Worm (Caenorhabditis elegans) whole organism, mixed stage, embryonic: ENCODE results near the gene nas-21.

ENCODE experiments used
- M03D4.4 ChIP-seq: sonication (generic microtip); optimal IDR thresholded peaks from 2 replicates; lab custom pipeline; 2017; ENCODE audit warnings: mild to moderate bottlenecking, missing genetic modification characterization, missing compliant biosample characterization
- bed-3 ChIP-seq: fragments of 200-800 bp; sonication (Bioruptor generic); optimal IDR thresholded peaks from 3 replicates; lab custom pipeline; 2018; ENCODE audit warnings: mild to moderate bottlenecking, missing genetic modification characterization, moderate library complexity, missing compliant biosample characterization
- blmp-1 ChIP-seq: fragments of 150-350 bp; optimal IDR thresholded peaks from 2 replicates; lab custom pipeline; 2014; ENCODE audit warnings: missing biosample characterization, missing genetic modification characterization
- ceh-39 ChIP-seq: fragments of 150-350 bp; optimal IDR thresholded peaks from 2 replicates; lab custom pipeline; 2014; ENCODE audit warnings: missing biosample characterization, missing genetic modification characterization
- ceh-43 ChIP-seq: fragments of 200-800 bp; sonication (Bioruptor generic); optimal IDR thresholded peaks from 2 replicates; lab custom pipeline; 2018; ENCODE audit warnings: mild to moderate bottlenecking, missing genetic modification characterization, moderate library complexity, missing compliant biosample characterization
- ceh-83 ChIP-seq: fragments of 200-800 bp; sonication (Bioruptor generic); optimal IDR thresholded peaks from 2 replicates; lab custom pipeline; 2018; ENCODE audit warnings: mild to moderate bottlenecking, missing genetic modification characterization, missing compliant biosample characterization
- cnd-1 ChIP-seq: fragments of 200-800 bp; sonication (Bioruptor generic); optimal IDR thresholded peaks from 2 replicates; lab custom pipeline; 2018; ENCODE audit warnings: mild to moderate bottlenecking, missing genetic modification characterization, missing compliant biosample characterization
- drap-1 ChIP-seq: fragments of 200-800 bp; sonication (Bioruptor generic); optimal IDR thresholded peaks from 3 replicates; lab custom pipeline; 2018; ENCODE audit warnings: mild to moderate bottlenecking, missing genetic modification characterization, missing compliant biosample characterization
- elt-1 ChIP-seq: sonication (generic microtip); optimal IDR thresholded peaks from 2 replicates; lab custom pipeline; 2017; ENCODE audit warnings: missing genetic modification characterization, mild to moderate bottlenecking, missing compliant biosample characterization, antibody characterized with exemption, moderate library complexity, borderline replicate concordance; ENCODE audit not compliant: insufficient read depth
- elt-3 ChIP-seq: fragments of 150-350 bp; optimal IDR thresholded peaks from 2 replicates; lab custom pipeline; 2014; ENCODE audit warnings: missing biosample characterization, missing genetic modification characterization
- flh-1 ChIP-seq: fragments of 200-800 bp; sonication (Bioruptor generic); optimal IDR thresholded peaks from 2 replicates; lab custom pipeline; 2018; ENCODE audit warnings: mild to moderate bottlenecking, missing genetic modification characterization, moderate library complexity, missing compliant biosample characterization
- ham-2 ChIP-seq: fragments of 200-800 bp; sonication (Bioruptor generic); optimal IDR thresholded peaks from 2 replicates; lab custom pipeline; 2018; ENCODE audit warnings: mild to moderate bottlenecking, missing genetic modification characterization, missing compliant biosample characterization
- hlh-1 ChIP-seq: fragments of 150-350 bp; optimal IDR thresholded peaks from 2 replicates; lab custom pipeline; 2014; ENCODE audit warnings: missing biosample characterization, missing genetic modification reagents, missing genetic modification characterization
- lin-13 ChIP-seq: fragments of 150-350 bp; optimal IDR thresholded peaks from 2 replicates; lab custom pipeline; 2014; ENCODE audit warnings: missing biosample characterization, missing genetic modification characterization
- lin-32 ChIP-seq: fragments of 200-800 bp; sonication (Bioruptor generic); optimal IDR thresholded peaks from 2 replicates; lab custom pipeline; 2018; ENCODE audit warnings: mild to moderate bottlenecking, missing genetic modification characterization, missing compliant biosample characterization
- lsy-2 ChIP-seq: fragments of 150-350 bp; optimal IDR thresholded peaks from 2 replicates; lab custom pipeline; 2014; ENCODE audit warnings: missing biosample characterization, missing genetic modification characterization
- mab-5 ChIP-seq: fragments of 150-350 bp; optimal IDR thresholded peaks from 2 replicates; lab custom pipeline; 2014; ENCODE audit warnings: missing biosample characterization, missing genetic modification characterization
- mep-1 ChIP-seq: fragments of 150-350 bp; optimal IDR thresholded peaks from 2 replicates; lab custom pipeline; 2017; ENCODE audit warnings: missing biosample characterization, missing genetic modification reagents, missing genetic modification characterization, inconsistent platforms
- mls-2 ChIP-seq: sonication (generic microtip); optimal IDR thresholded peaks from 2 replicates; lab custom pipeline; 2016; ENCODE audit warnings: mild to moderate bottlenecking, missing genetic modification characterization, moderate library complexity, missing compliant biosample characterization
- nhr-2 ChIP-seq: fragments of 150-350 bp; optimal IDR thresholded peaks from 2 replicates; lab custom pipeline; 2014; ENCODE audit warnings: missing biosample characterization, missing genetic modification characterization
- nhr-237 ChIP-seq: fragments of 150-350 bp; optimal IDR thresholded peaks from 2 replicates; lab custom pipeline; 2014; ENCODE audit warnings: missing biosample characterization, missing genetic modification characterization
- nhr-28 ChIP-seq: fragments of 150-350 bp; optimal IDR thresholded peaks from 2 replicates; lab custom pipeline; 2014; ENCODE audit warnings: missing biosample characterization, missing genetic modification characterization
- nhr-76 ChIP-seq: sonication (generic microtip); optimal IDR thresholded peaks from 2 replicates; lab custom pipeline; 2017; ENCODE audit warnings: missing biosample characterization, missing genetic modification characterization
- pha-4 ChIP-seq: fragments of 150-350 bp; optimal IDR thresholded peaks from 2 replicates; lab custom pipeline; 2018; ENCODE audit warnings: missing biosample characterization, missing genetic modification reagents, missing genetic modification characterization
- sem-2 ChIP-seq: fragments of 200-800 bp; sonication (Bioruptor generic); optimal IDR thresholded peaks from 2 replicates; lab custom pipeline; 2018; ENCODE audit warnings: mild to moderate bottlenecking, missing genetic modification characterization, missing compliant biosample characterization
- snpc-4 ChIP-seq: fragments of 150-350 bp; optimal IDR thresholded peaks from 2 replicates; lab custom pipeline; 2014; ENCODE audit warnings: missing biosample characterization, missing genetic modification characterization
- sptf-1 ChIP-seq: sonication (generic microtip); optimal IDR thresholded peaks from 2 replicates; lab custom pipeline; 2017; ENCODE audit warnings: mild to moderate bottlenecking, missing genetic modification characterization, moderate library complexity, missing compliant biosample characterization
- tbx-8 ChIP-seq: fragments of 200-800 bp; sonication (Bioruptor generic); optimal IDR thresholded peaks from 2 replicates; lab custom pipeline; 2018; ENCODE audit warnings: mild to moderate bottlenecking, missing genetic modification characterization, moderate library complexity, missing compliant biosample characterization
- unc-120 ChIP-seq: sonication (generic microtip); optimal IDR thresholded peaks from 2 replicates; lab custom pipeline; 2017; ENCODE audit warnings: missing genetic modification characterization, missing compliant biosample characterization; ENCODE audit not compliant: poor library complexity, severe bottlenecking
- unc-39 ChIP-seq: fragments of 150-350 bp; optimal IDR thresholded peaks from 2 replicates; lab custom pipeline; 2014; ENCODE audit warnings: missing biosample characterization, missing genetic modification characterization
- unc-62 ChIP-seq: fragments of 150-350 bp; optimal IDR thresholded peaks from 2 replicates; lab custom pipeline; 2014; ENCODE audit warnings: missing biosample characterization, missing genetic modification reagents, missing genetic modification characterization
- zip-8 ChIP-seq: fragments of 150-350 bp; optimal IDR thresholded peaks from 2 replicates; lab custom pipeline; 2014; ENCODE audit warnings: missing biosample characterization, missing genetic modification characterization
- ztf-11 ChIP-seq: fragments of 150-350 bp; optimal IDR thresholded peaks from 2 replicates; lab custom pipeline; 2014; ENCODE audit warnings: missing biosample characterization, missing genetic modification characterization

The nas-21 gene

DNA sequence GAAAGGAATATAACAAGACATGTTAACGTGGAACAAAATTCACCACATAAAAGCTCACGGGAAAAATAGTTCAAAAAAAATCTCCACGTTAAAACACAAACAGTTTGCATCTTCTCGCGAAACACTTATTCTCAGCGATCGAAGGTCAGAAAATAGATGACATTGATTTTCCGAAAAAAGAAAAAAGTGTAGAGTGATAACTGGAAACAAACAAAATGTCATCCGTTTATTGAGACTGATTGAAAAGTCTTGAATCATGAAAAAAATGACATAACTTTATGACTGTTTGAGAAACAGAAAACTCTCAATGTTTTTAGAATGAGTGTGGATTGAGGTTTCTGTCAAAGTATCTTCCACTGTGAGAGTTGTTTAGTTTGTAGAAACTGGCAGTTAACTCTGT, 45.4 kb downstream of the nas-21 start, which contains the start of gene C55A6.4:
Gene C55A6.4, minus strand, starts transcription at position 101 of the 400 bp plus-strand sequence.
- TF ChIP-seq nhr-237 (tag; lab: Kevin White, UChicago): no peak
- no peak for TF ChIP-seq tbx-8 (GFP tag; lab: Kevin White, UChicago)
- no peak for TF ChIP-seq elt-1 (tag; lab: Kevin White, UChicago)
- no peak for TF ChIP-seq zip-8
- TF ChIP-seq cnd-1 (tag; lab: Kevin White, UChicago): no peak
- no peak for TF ChIP-seq nhr-28
- TF ChIP-seq snpc-4 (tag; lab: Kevin White, UChicago): no peak
- no peak for TF ChIP-seq sem-2 (GFP tag; lab: Kevin White, UChicago)
- TF ChIP-seq ztf-11 (tag; lab: Kevin White, UChicago): no peak
- TF ChIP-seq lin-32 (GFP tag; lab: Kevin White, UChicago): no peak
- TF ChIP-seq unc-39 (tag; lab: Kevin White, UChicago): no peak
- TF ChIP-seq ceh-43 (GFP tag; lab: Kevin White, UChicago): no peak
- no peak for TF ChIP-seq nhr-76 (tag; lab: Kevin White, UChicago)
- no peak for TF ChIP-seq ham-2 (GFP tag; lab: Kevin White, UChicago)

ce11 chrV:11520215-11520614, 47.9 kb downstream of the nas-21 start, which contains the start of the genes C55A6.11 and C55A6.7:
Gene C55A6.11 (plus strand): TSS chrV:11520515.
Gene C55A6.7 (minus strand): TSS chrV:11520530.
- TF ChIP-seq blmp-1 (tag; lab: Kevin White, UChicago) (no peak), cnd-1 (tag; lab: Kevin White, UChicago) (no peak), ham-2 (GFP tag; lab: Kevin White, UChicago) (no peak), sptf-1 (tag; lab: Kevin White, UChicago) (no peak), lin-32 (GFP tag; lab: Kevin White, UChicago) (no peak), nhr-28 (no peak), pha-4 (tag; lab: Kevin White, UChicago) (no peak), ceh-83 (GFP tag; lab: Kevin White, UChicago) (no peak)

ce11 chrV:11521448-11521847, 49.1 kb downstream of the nas-21 start, which contains the start of gene pafo-1:
Gene pafo-1 (plus strand): TSS chrV:11521703.
- TF ChIP-seq mls-2 (no peak), bed-3 (GFP tag; lab: Kevin White, UChicago) (no peak), ceh-83 (GFP tag; lab: Kevin White, UChicago) (peak; percentile 19), ceh-39 (tag; lab: Kevin White, UChicago) (peak; percentile 20), nhr-76 (tag; lab: Kevin White, UChicago) (no peak), nhr-237 (tag; lab: Kevin White, UChicago) (peak; percentile 74), unc-62 (no peak), unc-39 (tag; lab: Kevin White, UChicago) (no peak), ceh-43 (GFP tag; lab: Kevin White, UChicago) (peak; percentile 44), lin-32 (GFP tag; lab: Kevin White, UChicago) (no peak), ztf-11 (tag; lab: Kevin White, UChicago) (no peak), drap-1 (peak; percentile 49), ham-2 (GFP tag; lab: Kevin White, UChicago) (no peak), lin-13 (peak; percentile 87), lsy-2 (tag; lab: Kevin White, UChicago) (peak; percentile 75), elt-1 (tag; lab: Kevin White, UChicago) (no peak), pha-4 (tag; lab: Kevin White, UChicago) (peak; percentile 70), elt-3 (tag; lab: Kevin White, UChicago) (no peak), nhr-2 (no peak), zip-8 (no peak), cnd-1 (tag; lab: Kevin White, UChicago) (peak; percentile 47), tbx-8 (GFP tag; lab: Kevin White, UChicago) (peak; percentile 43), mep-1 (tag; lab: Kevin White, UChicago) (peak; percentile 80), flh-1 (GFP tag; lab: Kevin White, UChicago) (no peak), sem-2 (GFP tag; lab: Kevin White, UChicago) (peak; percentile 32), blmp-1 (tag; lab: Kevin White, UChicago) (no peak), mab-5 (no peak), M03D4.4 (peak; percentile 76), sptf-1 (tag; lab: Kevin White, UChicago) (no peak), hlh-1 (tag; lab: Kevin White, UChicago) (peak; percentile 57), unc-120 (peak; percentile 28)
- TF ChIP-seq, all 35 proteins: peak for 15
